Worm (Caenorhabditis elegans): Measurements from ENCODE around the gene pals-25.

The pals-25 gene

ce11 chrIII:154168-154567, 19.9 kb downstream of the pals-25 start (continued):
- TF ChIP-seq nhr-28 (tag; optimal IDR thresholded peaks at IDR 0.05) (peak; percentile 99), daf-8 (GFP tag; IDR thresholded peaks at IDR 0.05) (no peak), attf-4 (tag; optimal IDR thresholded peaks at IDR 0.05) (no peak), ztf-11 (tag; optimal IDR thresholded peaks at IDR 0.05) (no peak), nhr-25 (tag; optimal IDR thresholded peaks at IDR 0.05; ENCODE audit: borderline replicate concordance, insufficient read depth) (no peak)

- no peak for TF ChIP-seq fos-1 (tag; optimal IDR thresholded peaks at IDR 0.05)
- no peak for TF ChIP-seq gei-8 (GFP tag; optimal IDR thresholded peaks at IDR 0.05)
- no peak for TF ChIP-seq mdl-1 (tag; optimal IDR thresholded peaks at IDR 0.05)
- TF ChIP-seq R02D3.7 (tag; optimal IDR thresholded peaks at IDR 0.05): no peak
- no peak for TF ChIP-seq lsy-2 (tag; optimal IDR thresholded peaks at IDR 0.05)
- TF ChIP-seq T20F7.1 (GFP tag; optimal IDR thresholded peaks at IDR 0.05): no peak
- TF ChIP-seq ZK546.5 (tag; optimal IDR thresholded peaks at IDR 0.05): no peak
- no peak for TF ChIP-seq mes-2 (tag; optimal IDR thresholded peaks at IDR 0.05; ENCODE audit: poor library complexity, severe bottlenecking)
- no peak for TF ChIP-seq snpc-4 (tag; optimal IDR thresholded peaks at IDR 0.05)
- TF ChIP-seq F37D6.2 (tag; optimal IDR thresholded peaks at IDR 0.05): no peak
- no peak for TF ChIP-seq php-3 (GFP tag; IDR thresholded peaks at IDR 0.05)
- no peak for TF ChIP-seq dmd-9 (GFP tag; IDR thresholded peaks at IDR 0.05)
- no peak for TF ChIP-seq dmd-6 (GFP tag; IDR thresholded peaks at IDR 0.05)
- TF ChIP-seq mep-1 (tag; optimal IDR thresholded peaks at IDR 0.05): no peak
- TF ChIP-seq ceh-44 (GFP tag; IDR thresholded peaks at IDR 0.05): no peak
- TF ChIP-seq lin-38 (GFP tag; IDR thresholded peaks at IDR 0.05): no peak
- no peak for TF ChIP-seq daf-8 (GFP tag; IDR thresholded peaks at IDR 0.05)
- TF ChIP-seq nhr-102 (tag; optimal IDR thresholded peaks at IDR 0.05): no peak
Measured at ce11 chrIII:156645-157044, 22.4 kb downstream of the pals-25 start, which contains the start of the genes zig-13 and ver-1. zig-13 (minus strand) TSS chrIII:156745. ver-1 (plus strand) TSS chrIII:156824.

ce11 chrIII:157980-158379, 23.7 kb downstream of the pals-25 start:
- no peak for TF ChIP-seq mdl-1 (tag; optimal IDR thresholded peaks at IDR 0.05)
- TF ChIP-seq nhr-237 (tag; optimal IDR thresholded peaks at IDR 0.05): no peak
- no peak for TF ChIP-seq snpc-4 (tag; optimal IDR thresholded peaks at IDR 0.05)
- no peak for TF ChIP-seq nhr-111 (GFP tag; optimal IDR thresholded peaks at IDR 0.05)
- no peak for TF ChIP-seq nhr-10 (tag; optimal IDR thresholded peaks at IDR 0.05)
- TF ChIP-seq ama-1 (optimal IDR thresholded peaks at IDR 0.05): no peak
- TF ChIP-seq aha-1 (tag): peak; percentile 17
- TF ChIP-seq dmd-6 (GFP tag; IDR thresholded peaks at IDR 0.05): no peak
- TF ChIP-seq mdt-29 (GFP tag; IDR thresholded peaks at IDR 0.05): no peak
- peak; percentile 78 for TF ChIP-seq set-16 (GFP tag; IDR thresholded peaks at IDR 0.05)
- TF ChIP-seq Y48G9A.11 (GFP tag; IDR thresholded peaks at IDR 0.05): no peak
- TF ChIP-seq lin-15B (tag; optimal IDR thresholded peaks at IDR 0.05): no peak
- no peak for TF ChIP-seq fkh-10 (GFP tag; optimal IDR thresholded peaks at IDR 0.05)
- TF ChIP-seq nhr-102 (tag; optimal IDR thresholded peaks at IDR 0.05): no peak
- TF ChIP-seq ztf-7 (tag; optimal IDR thresholded peaks at IDR 0.05): no peak
- no peak for TF ChIP-seq mxl-3 (GFP tag; optimal IDR thresholded peaks at IDR 0.05)
- no peak for TF ChIP-seq cey-2 (tag; optimal IDR thresholded peaks at IDR 0.05; ENCODE audit: borderline replicate concordance, insufficient read depth)

ce11 chrIII:159149-159548, 24.9 kb downstream of the pals-25 start:
- TF ChIP-seq unc-62 (GFP tag; optimal IDR thresholded peaks at IDR 0.05 in 1 of 2): peak in 1 of 2 experiments; percentile 90
- TF ChIP-seq unc-62 (tag; optimal IDR thresholded peaks at IDR 0.05): no peak
- TF ChIP-seq ces-1 (GFP tag; optimal IDR thresholded peaks at IDR 0.05): no peak
